Worm (Caenorhabditis elegans): ENCODE data around the gene F54F12.2.
A peak's percentile ranks its signal among the peaks of the same experiment; 100 is the strongest.

F54F12.2 gene

DNA sequence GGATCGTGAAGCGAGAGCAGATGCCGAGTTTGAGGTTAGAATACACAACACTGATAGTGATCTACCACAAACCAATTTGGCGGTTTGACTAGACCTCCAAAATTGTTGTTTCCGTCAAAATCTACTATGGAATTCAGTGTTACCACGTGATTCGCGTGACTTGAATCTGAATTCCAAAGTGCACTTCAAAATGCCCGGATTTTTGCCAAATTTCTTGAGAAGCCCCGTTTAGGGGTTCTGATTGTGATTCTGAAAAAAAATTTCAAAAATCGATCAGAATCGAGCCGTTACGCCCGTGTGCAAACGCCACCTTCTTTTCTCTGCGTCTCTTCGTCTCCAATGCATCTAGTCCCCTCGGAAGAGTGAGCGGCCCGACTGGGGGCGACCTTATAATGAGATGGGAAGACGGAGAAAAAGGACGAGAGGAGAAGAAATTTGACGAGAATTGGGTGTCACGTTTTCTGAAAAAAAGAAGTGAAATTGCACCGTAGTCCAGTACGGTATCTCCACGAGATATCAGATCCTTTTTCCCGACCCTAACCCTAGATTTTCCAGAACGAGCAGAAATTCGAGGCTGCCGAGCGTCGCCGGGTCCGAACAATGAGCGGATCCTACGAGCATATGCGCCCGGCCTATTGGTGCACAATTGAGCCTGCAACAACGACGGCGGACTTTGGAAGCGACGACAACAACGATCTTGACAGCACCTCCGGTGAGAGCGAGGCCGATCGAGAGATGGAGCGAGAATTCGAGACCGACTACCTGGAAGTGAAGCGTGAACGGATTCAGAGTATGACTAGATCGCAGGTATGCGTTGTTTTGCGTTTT is 31.8 kb downstream of the F54F12.2 start (continued):
- TF ChIP-seq mxl-2 (GFP tag; conservative IDR thresholded peaks at IDR 0.05) (no peak), hlh-30 (tag; optimal IDR thresholded peaks at IDR 0.05; ENCODE audit: insufficient read depth) (peak; percentile 65), mes-2 (tag; optimal IDR thresholded peaks at IDR 0.05; ENCODE audit: poor library complexity, severe bottlenecking) (peak; percentile 30), zag-1 (tag; optimal IDR thresholded peaks at IDR 0.05) (no peak), unc-130 (GFP tag; optimal IDR thresholded peaks at IDR 0.05) (no peak), nhr-28 (tag; optimal IDR thresholded peaks at IDR 0.05) (no peak), Y105C5A.15 (GFP tag; IDR thresholded peaks at IDR 0.05) (no peak), mdl-1 (tag; optimal IDR thresholded peaks at IDR 0.05) (no peak), hmg-1.1 (GFP tag; IDR thresholded peaks at IDR 0.05) (no peak), mdt-29 (GFP tag; IDR thresholded peaks at IDR 0.05) (no peak), ZK337.2 (GFP tag; IDR thresholded peaks at IDR 0.05) (no peak), egl-43 (GFP tag; IDR thresholded peaks at IDR 0.05) (peak; percentile 40; the same call in 1 of the 2 replicates), mep-1 (tag; optimal IDR thresholded peaks at IDR 0.05) (no peak), F26F4.8 (GFP tag; conservative IDR thresholded peaks at IDR 0.05) (no peak), daf-16 (GFP tag; optimal IDR thresholded peaks at IDR 0.05) (no peak), daf-16 (tag; optimal IDR thresholded peaks at IDR 0.05) (peak; percentile 21), F37D6.2 (tag; optimal IDR thresholded peaks at IDR 0.05) (no peak), daf-12 (tag; optimal IDR thresholded peaks at IDR 0.05) (no peak), nhr-11 (tag; optimal IDR thresholded peaks at IDR 0.05) (no peak), jun-1 (tag; optimal IDR thresholded peaks at IDR 0.05) (no peak)

DNA sequence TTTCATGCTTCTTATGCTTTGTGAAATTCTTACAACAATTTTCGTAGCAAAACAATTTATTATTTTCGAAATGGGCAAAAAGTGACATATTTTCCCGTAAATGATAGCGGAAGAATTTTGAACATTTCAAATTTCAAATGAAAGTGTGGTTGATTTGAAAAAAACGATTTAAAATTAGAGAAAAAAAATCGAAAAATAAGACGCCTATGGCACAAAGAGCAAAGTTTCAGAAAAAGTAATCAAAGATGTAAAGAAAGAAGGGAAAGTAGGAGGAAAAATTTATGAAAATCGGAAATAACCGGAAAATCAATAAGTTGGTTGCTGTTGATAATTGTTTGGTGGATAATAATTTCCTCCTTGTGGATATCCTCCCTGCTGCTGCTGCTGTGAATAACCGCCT is 47.6 kb downstream of the F54F12.2 start:
- TF ChIP-seq nhr-42 (GFP tag; IDR thresholded peaks at IDR 0.05) (no peak), aha-1 (tag) (peak; percentile 91), unc-130 (GFP tag; optimal IDR thresholded peaks at IDR 0.05) (no peak)

DNA sequence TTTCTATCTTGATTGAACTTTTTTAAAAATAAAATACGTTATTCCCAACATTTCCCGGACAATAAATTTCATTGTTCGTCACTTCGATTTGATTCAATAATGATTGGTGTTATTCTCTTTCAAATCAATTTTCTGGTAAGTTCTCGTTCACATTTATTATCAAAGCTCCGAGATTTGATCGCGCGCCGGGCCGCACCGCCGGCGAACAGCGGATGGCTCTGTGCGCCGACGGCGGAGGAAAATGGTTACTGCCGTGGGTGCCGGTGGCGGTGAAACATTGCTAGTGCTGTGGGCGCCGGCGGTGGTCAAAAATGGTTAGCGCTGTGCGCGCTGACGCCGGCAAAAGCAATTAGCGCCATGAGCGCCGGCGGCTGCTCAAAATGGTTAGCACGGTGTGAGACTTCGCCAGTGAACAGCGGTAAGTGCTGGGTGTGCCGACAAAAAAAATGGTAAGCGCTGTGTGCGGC is 51.3 kb downstream of the F54F12.2 start, which contains the start of gene Y39E4B.13:
Gene Y39E4B.13, plus strand, starts transcription at position 51 of the 467 bp plus-strand sequence.
- TF ChIP-seq set-16 (GFP tag; IDR thresholded peaks at IDR 0.05) (peak; percentile 80), pqm-1 (tag; optimal IDR thresholded peaks at IDR 0.05) (no peak), dmd-6 (GFP tag; IDR thresholded peaks at IDR 0.05) (no peak), egl-27 (tag; optimal IDR thresholded peaks at IDR 0.05) (no peak)

DNA sequence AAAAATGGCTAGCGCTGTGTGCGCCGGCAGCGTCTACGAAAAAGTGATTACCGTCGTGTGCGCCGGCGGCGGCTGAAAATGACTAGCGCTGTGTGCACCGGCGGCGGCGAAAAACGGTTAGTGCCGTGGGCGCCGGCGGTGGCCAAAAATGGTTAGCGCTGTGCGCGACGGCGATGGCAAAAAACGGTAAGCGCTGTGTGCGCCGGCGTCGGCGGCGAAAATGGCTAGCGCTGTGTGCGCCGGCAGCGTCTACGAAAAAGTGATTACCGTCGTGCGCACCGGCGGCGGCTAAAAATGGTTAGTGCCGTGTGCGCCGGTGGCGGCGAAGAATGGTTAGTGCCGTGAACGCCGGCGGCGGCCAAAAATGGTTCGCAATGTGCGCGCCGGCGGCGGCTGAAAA is 52.5 kb downstream of the F54F12.2 start:
- TF ChIP-seq set-16 (GFP tag; IDR thresholded peaks at IDR 0.05) (peak; percentile 83), nhr-41 (GFP tag; IDR thresholded peaks at IDR 0.05) (no peak)
